Fruit fly (Drosophila melanogaster): ENCODE data around the gene CG31126.

DNA sequence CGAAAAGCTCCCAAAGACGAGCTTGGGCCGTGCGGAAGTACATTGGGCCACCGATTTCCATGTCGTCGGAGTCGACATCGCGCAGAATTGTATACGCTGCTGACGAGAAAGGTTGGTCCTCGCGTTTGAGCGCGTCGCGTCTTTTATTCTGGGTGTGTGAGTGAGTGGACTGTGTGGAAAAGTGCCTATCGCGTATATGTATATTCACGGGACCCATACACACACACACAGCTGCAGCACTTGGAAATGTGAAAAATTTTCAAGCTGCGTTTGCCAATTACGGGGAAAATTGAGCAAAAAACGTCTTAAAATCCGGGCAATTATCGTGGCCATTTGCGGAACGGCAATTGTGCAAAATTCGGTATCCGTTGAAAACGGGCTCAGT lies 3.0 kb downstream of the CG31126 start, which contains the start of gene slo:
- no peak for TF ChIP-seq bab1 (GFP tag; optimal IDR thresholded peaks at IDR 0.05)
- no peak for TF ChIP-seq ovo (GFP tag; optimal IDR thresholded peaks at IDR 0.05)
- TF ChIP-seq Crg-1 (GFP tag; optimal IDR thresholded peaks at IDR 0.05): no peak
- no peak for TF ChIP-seq tj (GFP tag; optimal IDR thresholded peaks at IDR 0.05)
- TF ChIP-seq CG5204 (GFP tag; optimal IDR thresholded peaks at IDR 0.05): no peak
- no peak for TF ChIP-seq CG1620 (GFP tag; optimal IDR thresholded peaks at IDR 0.05)
- no peak for TF ChIP-seq CG11617 (GFP tag; optimal IDR thresholded peaks at IDR 0.05)
- TF ChIP-seq kay (GFP tag; ENCODE audit: borderline replicate concordance): no peak
- TF ChIP-seq CG33017 (tag; optimal IDR thresholded peaks at IDR 0.05): no peak
- no peak for TF ChIP-seq CG7045 (GFP tag; optimal IDR thresholded peaks at IDR 0.05)
- TF ChIP-seq cic (GFP tag; optimal IDR thresholded peaks at IDR 0.05): no peak
- no peak for TF ChIP-seq Clk (GFP tag; optimal IDR thresholded peaks at IDR 0.05)

Data from whole organism, adult.